Fruit fly (Drosophila melanogaster) whole organism, embryonic: ENCODE data around the gene Alh.

ENCODE experiments used
- Aef1 ChIP-seq: fragments of 200-800 bp; sonication (Bioruptor generic); IDR thresholded peaks from 3 replicates; pipeline ENCODE4 v1.3.6; 2022; ENCODE audit warnings: missing biosample characterization, missing genetic modification characterization
- Asciz ChIP-seq: fragments of 200-800 bp; sonication (Bioruptor generic); optimal IDR thresholded peaks from 2 replicates; lab custom pipeline; 2017; ENCODE audit warnings: missing biosample characterization, mild to moderate bottlenecking, missing genetic modification characterization, missing genetic modification reagents
- C15 ChIP-seq: fragments of 200-800 bp; sonication (Bioruptor generic); IDR thresholded peaks from 3 replicates; pipeline ENCODE4 v1.3.6; 2022; ENCODE audit warnings: missing biosample characterization, missing genetic modification characterization
- CG1024 ChIP-seq: fragments of 200-800 bp; sonication (Bioruptor generic); IDR thresholded peaks from 2 replicates; pipeline ENCODE4 v1.3.6; 2022; ENCODE audit warnings: missing biosample characterization, missing genetic modification characterization
- CG11696 ChIP-seq: fragments of 200-800 bp; sonication (Bioruptor generic); IDR thresholded peaks from 2 replicates; pipeline ENCODE4 v1.3.6; 2022; ENCODE audit warnings: missing biosample characterization, missing genetic modification characterization
- CG13624 ChIP-seq: fragments of 200-800 bp; sonication (Bioruptor generic); optimal IDR thresholded peaks from 2 replicates; lab custom pipeline; 2016; ENCODE audit warnings: missing biosample characterization, missing genetic modification characterization
- CG14441 ChIP-seq: fragments of 200-800 bp; sonication (Bioruptor generic); IDR thresholded peaks from 2 replicates; pipeline ENCODE4 v1.3.6; 2022; ENCODE audit warnings: missing biosample characterization, missing genetic modification characterization
- CG1603 ChIP-seq: fragments of 200-800 bp; sonication (Bioruptor generic); optimal IDR thresholded peaks from 2 replicates; lab custom pipeline; 2019; ENCODE audit warnings: missing biosample characterization, mild to moderate bottlenecking, missing genetic modification characterization, moderate library complexity
- CG17328 ChIP-seq: fragments of 200-800 bp; sonication (Bioruptor generic); IDR thresholded peaks from 2 replicates; pipeline ENCODE4 v1.3.6; 2022; ENCODE audit warnings: missing biosample characterization, missing genetic modification characterization
- CG17359 ChIP-seq: fragments of 200-800 bp; sonication (Bioruptor generic); optimal IDR thresholded peaks from 3 replicates; lab custom pipeline; 2018; ENCODE audit warnings: missing biosample characterization, mild to moderate bottlenecking, missing genetic modification characterization, moderate library complexity
- CG18011 ChIP-seq: fragments of 200-800 bp; sonication (Bioruptor generic); optimal IDR thresholded peaks from 2 replicates; lab custom pipeline; 2017; ENCODE audit warnings: missing biosample characterization, missing genetic modification characterization, mild to moderate bottlenecking, moderate library complexity, missing genotype
- CG30431 ChIP-seq: fragments of 200-800 bp; sonication (Bioruptor generic); optimal IDR thresholded peaks from 2 replicates; lab custom pipeline; 2017; ENCODE audit warnings: missing biosample characterization, missing genetic modification characterization
- CG31365 ChIP-seq: fragments of 200-800 bp; sonication (Bioruptor generic); optimal IDR thresholded peaks from 2 replicates; lab custom pipeline; 2018; ENCODE audit warnings: missing biosample characterization, mild to moderate bottlenecking, missing genetic modification characterization
- CG3281 ChIP-seq: fragments of 200-800 bp; sonication (Bioruptor generic); optimal IDR thresholded peaks from 3 replicates; lab custom pipeline; 2017; ENCODE audit warnings: missing biosample characterization, mild to moderate bottlenecking, missing genetic modification characterization
- CG3726 ChIP-seq: fragments of 200-800 bp; sonication (Bioruptor generic); IDR thresholded peaks from 3 replicates; pipeline ENCODE4, ENCODE4 v1.3.6; 2022; ENCODE audit warnings: missing biosample characterization, missing genetic modification characterization
- CG6813 ChIP-seq: fragments of 200-800 bp; sonication (Bioruptor generic); optimal IDR thresholded peaks from 2 replicates; lab custom pipeline; 2017; ENCODE audit warnings: missing biosample characterization, missing genetic modification characterization, mild to moderate bottlenecking, moderate library complexity, missing genetic modification reagents
- CG8944 ChIP-seq: fragments of 200-800 bp; sonication (Bioruptor generic); optimal IDR thresholded peaks from 3 replicates; lab custom pipeline; 2016; ENCODE audit warnings: missing biosample characterization, missing genetic modification characterization
- CG9437 ChIP-seq: fragments of 200-800 bp; sonication (Bioruptor generic); optimal IDR thresholded peaks from 2 replicates; lab custom pipeline; 2018; ENCODE audit warnings: missing biosample characterization, mild to moderate bottlenecking, missing genetic modification characterization
- CkIIα-i1 ChIP-seq: fragments of 200-800 bp; sonication (Bioruptor generic); IDR thresholded peaks from 2 replicates; pipeline ENCODE4 v1.3.6; 2022; ENCODE audit warnings: missing biosample characterization, missing genetic modification characterization
- E2f2 ChIP-seq: fragments of 200-800 bp; sonication (Bioruptor generic); IDR thresholded peaks from 2 replicates; pipeline ENCODE4 v1.3.6; 2022; ENCODE audit warnings: missing biosample characterization, missing genetic modification characterization
- HHEX ChIP-seq: fragments of 200-800 bp; sonication (Bioruptor generic); optimal IDR thresholded peaks from 3 replicates; lab custom pipeline; 2017; ENCODE audit warnings: missing biosample characterization, mild to moderate bottlenecking, missing genetic modification characterization, missing genetic modification reagents
- HLH54F ChIP-seq: fragments of 200-800 bp; sonication (Bioruptor generic); optimal IDR thresholded peaks from 3 replicates; lab custom pipeline; 2016; ENCODE audit warnings: missing biosample characterization, missing genetic modification characterization
- Hr39 ChIP-seq: fragments of >200 bp; optimal IDR thresholded peaks from 2 replicates; lab custom pipeline; 2017
- Hr51 ChIP-seq, 2 experiments: fragments of 200-800 bp; sonication (Bioruptor generic); optimal IDR thresholded peaks; 2 replicates in 1 of 2; 3 replicates in 1 of 2; lab custom pipeline; 2016 to 2018; ENCODE audit warnings: missing biosample characterization in 2 of 2, missing genetic modification characterization in 2 of 2, mild to moderate bottlenecking in 1 of 2, moderate library complexity in 1 of 2
- Med ChIP-seq: fragments of 200-800 bp; sonication (Bioruptor generic); peaks from one replicate; lab custom pipeline; 2016; ENCODE audit warnings: missing biosample characterization, missing genetic modification characterization, mild to moderate bottlenecking, inconsistent platforms, moderate library complexity
- NC2β ChIP-seq: fragments of 200-800 bp; sonication (Bioruptor generic); optimal IDR thresholded peaks from 2 replicates; lab custom pipeline; 2016; ENCODE audit warnings: missing biosample characterization, missing genetic modification characterization
- Nf-YB ChIP-seq: fragments of 200-800 bp; sonication (Bioruptor generic); optimal IDR thresholded peaks from 3 replicates; lab custom pipeline; 2019; ENCODE audit warnings: missing biosample characterization, mild to moderate bottlenecking, missing genetic modification characterization, moderate library complexity
- NfI ChIP-seq: fragments of 200-800 bp; sonication (Bioruptor generic); optimal IDR thresholded peaks from 3 replicates; lab custom pipeline; 2018; ENCODE audit warnings: missing biosample characterization, mild to moderate bottlenecking, missing genetic modification characterization, moderate library complexity
- btn ChIP-seq: fragments of 200-800 bp; sonication (Bioruptor generic); optimal IDR thresholded peaks from 2 replicates; lab custom pipeline; 2016; ENCODE audit warnings: missing biosample characterization, missing genetic modification characterization
- cwo ChIP-seq: fragments of 200-800 bp; sonication (Bioruptor generic); optimal IDR thresholded peaks from 3 replicates; lab custom pipeline; 2017; ENCODE audit warnings: missing biosample characterization, missing genetic modification characterization, mild to moderate bottlenecking, moderate library complexity, missing genetic modification reagents
- disco-r ChIP-seq: fragments of 200-800 bp; sonication (Bioruptor generic); optimal IDR thresholded peaks from 2 replicates; lab custom pipeline; 2016; ENCODE audit warnings: missing biosample characterization, missing genetic modification characterization
- dpn ChIP-seq, 2 experiments: fragments of 200-800 bp; sonication (Bioruptor generic); optimal IDR thresholded peaks; 3 replicates each; lab custom pipeline; 2016; ENCODE audit warnings: missing biosample characterization in 2 of 2, missing genetic modification characterization in 2 of 2
- exex ChIP-seq: fragments of 200-800 bp; sonication (Bioruptor generic); optimal IDR thresholded peaks from 4 replicates; lab custom pipeline; 2018; ENCODE audit warnings: missing biosample characterization, mild to moderate bottlenecking, missing genetic modification characterization, moderate library complexity
- fd102C ChIP-seq: fragments of 200-800 bp; sonication (Bioruptor generic); optimal IDR thresholded peaks from 2 replicates; lab custom pipeline; 2018; ENCODE audit warnings: missing biosample characterization, mild to moderate bottlenecking, missing genetic modification characterization, moderate library complexity
- fd3F ChIP-seq: fragments of 200-800 bp; sonication (Bioruptor generic); optimal IDR thresholded peaks from 2 replicates; lab custom pipeline; 2018; ENCODE audit warnings: missing biosample characterization, mild to moderate bottlenecking, missing genetic modification characterization, moderate library complexity
- gsb-n ChIP-seq: fragments of 200-800 bp; sonication (Bioruptor generic); optimal IDR thresholded peaks from 3 replicates; lab custom pipeline; 2018; ENCODE audit warnings: missing biosample characterization, mild to moderate bottlenecking, missing genetic modification characterization
- hb ChIP-seq: fragments of 200-800 bp; sonication (Bioruptor generic); IDR thresholded peaks from 3 replicates; pipeline ENCODE4 v1.3.6; 2022; ENCODE audit warnings: missing biosample characterization, missing genetic modification characterization; ENCODE audit not compliant: partially characterized antibody
- inv ChIP-seq: fragments of 200-800 bp; sonication (Bioruptor generic); IDR thresholded peaks from 2 replicates; pipeline ENCODE4 v1.3.6; 2022; ENCODE audit warnings: missing biosample characterization, missing genetic modification characterization; ENCODE audit not compliant: partially characterized antibody
- knrl ChIP-seq: fragments of 200-800 bp; sonication (Bioruptor generic); IDR thresholded peaks from 3 replicates; pipeline ENCODE4 v1.3.6; 2022; ENCODE audit warnings: missing biosample characterization, missing genetic modification characterization; ENCODE audit not compliant: partially characterized antibody
- lov ChIP-seq, 2 experiments: fragments of 200-800 bp in 1 of 2; fragments of >200 bp in 1 of 2; sonication (Bioruptor generic) in 1 of 2; IDR thresholded peaks in 1 of 2; optimal IDR thresholded peaks in 1 of 2; 2 replicates in 1 of 2; 3 replicates in 1 of 2; pipeline versions ENCODE4 v1.3.6 to Lab custom; 2017 to 2022; ENCODE audit warnings: missing biosample characterization in 1 of 2, missing genetic modification characterization in 1 of 2
- maf-S ChIP-seq: fragments of 200-800 bp; sonication (Bioruptor generic); optimal IDR thresholded peaks from 2 replicates; lab custom pipeline; 2016; ENCODE audit warnings: missing biosample characterization, missing genetic modification characterization
- nerfin-2 ChIP-seq: fragments of 200-800 bp; sonication (Bioruptor generic); IDR thresholded peaks from 2 replicates; pipeline ENCODE4 v1.3.6; 2022; ENCODE audit warnings: missing biosample characterization, missing genetic modification characterization; ENCODE audit not compliant: partially characterized antibody
- nom ChIP-seq: fragments of 200-800 bp; sonication (Bioruptor generic); optimal IDR thresholded peaks from 2 replicates; lab custom pipeline; 2017; ENCODE audit warnings: missing biosample characterization, missing genetic modification characterization, mild to moderate bottlenecking, moderate library complexity, missing genetic modification reagents
- odd ChIP-seq: fragments of 200-800 bp; sonication (Bioruptor generic); optimal IDR thresholded peaks from 2 replicates; lab custom pipeline; 2017; ENCODE audit warnings: missing biosample characterization, mild to moderate bottlenecking, missing genetic modification characterization
- otp ChIP-seq: fragments of 200-800 bp; sonication (Bioruptor generic); IDR thresholded peaks from 3 replicates; pipeline ENCODE4, ENCODE4 v1.3.6; 2022; ENCODE audit warnings: missing biosample characterization, missing genetic modification characterization
- pan ChIP-seq, 4 experiments: fragments of >200 bp in 3 of 4; fragments of 200-800 bp in 1 of 4; sonication (Bioruptor generic) in 1 of 4; optimal IDR thresholded peaks in 3 of 4; IDR thresholded peaks in 1 of 4; 2 replicates each; pipeline versions ENCODE4 v1.3.6 to Lab custom; 2017 to 2022; ENCODE audit warnings: missing biosample characterization in 2 of 4, missing genetic modification characterization in 2 of 4, mixed read lengths in 1 of 4
- pho ChIP-seq: fragments of 200-800 bp; sonication (Bioruptor generic); optimal IDR thresholded peaks from 2 replicates; lab custom pipeline; 2016; ENCODE audit warnings: missing biosample characterization, missing genetic modification characterization
- ranshi ChIP-seq: fragments of 200-800 bp; sonication (Bioruptor generic); IDR thresholded peaks from 2 replicates; pipeline ENCODE4 v1.3.6; 2022; ENCODE audit warnings: missing biosample characterization, missing genetic modification characterization
- yki ChIP-seq: fragments of >200 bp; optimal IDR thresholded peaks from 3 replicates; lab custom pipeline; 2018

Gene Alh

DNA sequence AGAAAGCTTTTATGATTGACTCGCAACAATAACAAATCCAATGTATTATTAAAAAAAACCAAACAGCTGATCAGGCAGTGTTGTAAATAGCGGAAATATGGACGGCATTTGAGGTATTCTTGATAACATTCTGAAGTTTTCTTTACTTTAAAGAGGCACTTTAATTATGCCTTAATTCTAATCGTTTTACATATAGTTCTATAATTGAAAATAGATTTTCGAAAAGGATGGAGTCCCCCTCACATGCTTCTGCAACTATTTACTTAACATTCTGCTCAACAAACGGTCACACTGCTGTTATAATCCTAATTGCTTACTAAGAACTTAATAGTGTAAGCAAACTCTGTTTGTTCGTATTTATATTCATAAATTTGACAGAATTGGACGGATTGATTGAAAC lies 4.0 kb upstream of the Alh start, which contains the start of gene CG10068 (continued):
- no peak for TF ChIP-seq lov (optimal IDR thresholded peaks at IDR 0.05; lab: Kevin White, UChicago)
- TF ChIP-seq lov (GFP tag; IDR thresholded peaks at IDR 0.05; lab: Robert Waterston, UW) = peak; percentile 94
- peak; percentile 63 for TF ChIP-seq nom (GFP tag; lab: Kevin White, UChicago)
- peak; percentile 13; the same call in 1 of the 3 replicates for TF ChIP-seq knrl (GFP tag; lab: Robert Waterston, UW)
- peak; percentile 89 for TF ChIP-seq CG11696
- TF ChIP-seq CG6813 = peak; percentile 74
- peak; percentile 42 for TF ChIP-seq odd (GFP tag; lab: Kevin White, UChicago)
- TF ChIP-seq HLH54F (GFP tag; lab: Kevin White, UChicago) = peak; percentile 88
- TF ChIP-seq gsb-n = peak; percentile 90
- TF ChIP-seq CG30431 (GFP tag; lab: Kevin White, UChicago) = peak; percentile 76
- peak; percentile 87 for TF ChIP-seq dpn (GFP tag; optimal IDR thresholded peaks at IDR 0.05; lab: Kevin White, UChicago)
- TF ChIP-seq Hr39 (lab: Kevin White, UChicago) = no peak
- TF ChIP-seq CG8944 (GFP tag; lab: Kevin White, UChicago) = peak; percentile 83
- peak; percentile 77 for TF ChIP-seq CG18011 (GFP tag; lab: Kevin White, UChicago)
- TF ChIP-seq Asciz (GFP tag; lab: Kevin White, UChicago) = peak; percentile 84
- peak; percentile 83 for TF ChIP-seq cwo
- TF ChIP-seq Hr51 (GFP tag; optimal IDR thresholded peaks at IDR 0.05; lab: Kevin White, UChicago) = peak; percentile 86 to 87
- peak; percentile 99 for TF ChIP-seq Med (GFP tag; lab: Kevin White, UChicago)
- peak; percentile 89 for TF ChIP-seq CG1603 (tag; lab: Kevin White, UChicago)
- peak; percentile 92 for TF ChIP-seq NC2β
- peak; percentile 96 for TF ChIP-seq CG17328
- TF ChIP-seq CkIIα-i1 (GFP tag; lab: Robert Waterston, UW) = no peak
- TF ChIP-seq CG3281 (GFP tag; lab: Kevin White, UChicago) = peak; percentile 82
- peak; percentile 76 for TF ChIP-seq Nf-YB (GFP tag; lab: Kevin White, UChicago)
- peak; percentile 64 for TF ChIP-seq CG31365
- TF ChIP-seq yki = no peak
- peak; percentile 85 for TF ChIP-seq exex (tag; lab: Kevin White, UChicago)
- peak; percentile 84 for TF ChIP-seq pho (GFP tag; lab: Kevin White, UChicago)
- TF ChIP-seq inv = no peak
- TF ChIP-seq CG3726 (GFP tag; lab: Robert Waterston, UW) = peak; percentile 89
- peak; percentile 87 for TF ChIP-seq CG13624 (GFP tag; lab: Kevin White, UChicago)
- TF ChIP-seq pan (optimal IDR thresholded peaks at IDR 0.05; lab: Kevin White, UChicago) = no peak
- peak in 1 of 2 experiments; percentile 97 for TF ChIP-seq pan (GFP tag; optimal IDR thresholded peaks at IDR 0.05 in 1 of 2, IDR thresholded peaks at IDR 0.05 in 1 of 2)
- peak; percentile 92 for TF ChIP-seq otp (GFP tag; lab: Robert Waterston, UW)
- TF ChIP-seq E2f2 (GFP tag; lab: Robert Waterston, UW) = peak; percentile 70
- peak; percentile 85 for TF ChIP-seq btn
- peak; percentile 91 for TF ChIP-seq CG14441 (GFP tag; lab: Robert Waterston, UW)
- TF ChIP-seq HHEX (GFP tag; lab: Kevin White, UChicago) = peak; percentile 84
- TF ChIP-seq hb = no peak
- peak; percentile 73; the same call in 2 of the 3 replicates for TF ChIP-seq C15 (GFP tag; lab: Robert Waterston, UW)
- peak; percentile 91 for TF ChIP-seq ranshi (GFP tag; lab: Robert Waterston, UW)
- TF ChIP-seq fd102C (GFP tag; lab: Kevin White, UChicago) = peak; percentile 88
- TF ChIP-seq nerfin-2 (GFP tag; lab: Robert Waterston, UW) = no peak
- peak; percentile 88 for TF ChIP-seq NfI (GFP tag; lab: Kevin White, UChicago)
- TF ChIP-seq maf-S (GFP tag; lab: Kevin White, UChicago) = peak; percentile 86
- peak; percentile 76 for TF ChIP-seq fd3F (GFP tag; lab: Kevin White, UChicago)
- peak; percentile 90 for TF ChIP-seq CG17359
- peak; percentile 38 for TF ChIP-seq disco-r (GFP tag; lab: Kevin White, UChicago)
- peak; percentile 90 for TF ChIP-seq CG1024 (GFP tag; lab: Robert Waterston, UW)
- peak; percentile 87 for TF ChIP-seq Aef1 (GFP tag; lab: Robert Waterston, UW)
- TF ChIP-seq CG9437 (GFP tag; lab: Kevin White, UChicago) = peak; percentile 62
